Worm (Caenorhabditis elegans): ENCODE measurements around the gene T24A6.7.

- TF ChIP-seq unc-39 (tag; optimal IDR thresholded peaks at IDR 0.05) (no peak), blmp-1 (tag; optimal IDR thresholded peaks at IDR 0.05; ENCODE audit: insufficient read depth) (no peak), mdl-1 (tag; optimal IDR thresholded peaks at IDR 0.05) (no peak), unc-62 (GFP tag; optimal IDR thresholded peaks at IDR 0.05) (no peak)
These were observed 17.4 kb upstream of the T24A6.7 start, which contains the start of gene str-225 for ce11 chrV:3507691-3508090.
